Fruit fly (Drosophila melanogaster) whole organism, prepupa: ENCODE data around the gene CG10194.

Source experiments
- Blimp-1 ChIP-seq: fragments of 200-800 bp; sonication (Bioruptor generic); optimal IDR thresholded peaks from 3 replicates; lab custom pipeline; 2017; ENCODE audit warnings: missing biosample characterization, missing genetic modification characterization, mild to moderate bottlenecking, moderate library complexity, missing genetic modification reagents
- CG11294 ChIP-seq: fragments of 200-800 bp; sonication (Bioruptor generic); IDR thresholded peaks from 2 replicates; pipeline ENCODE4 v1.3.6; 2022; ENCODE audit warnings: missing biosample characterization, missing genetic modification characterization
- CG6792 ChIP-seq: fragments of 200-800 bp; sonication (Bioruptor generic); optimal IDR thresholded peaks from 3 replicates; lab custom pipeline; 2016; ENCODE audit warnings: missing biosample characterization, missing genetic modification characterization
- CG6808 ChIP-seq: fragments of 200-800 bp; sonication (Bioruptor generic); optimal IDR thresholded peaks from 3 replicates; lab custom pipeline; 2017; ENCODE audit warnings: missing biosample characterization, missing genetic modification characterization, mild to moderate bottlenecking, moderate library complexity, missing genetic modification reagents
- Eip75B ChIP-seq: fragments of 200-800 bp; sonication (Bioruptor generic); optimal IDR thresholded peaks from 3 replicates; lab custom pipeline; 2016; ENCODE audit warnings: missing biosample characterization, missing genetic modification characterization
- Smox ChIP-seq: fragments of 200-800 bp; sonication (Bioruptor generic); optimal IDR thresholded peaks from 3 replicates; lab custom pipeline; 2016; ENCODE audit warnings: missing biosample characterization, missing genetic modification characterization
- esn ChIP-seq: fragments of 200-800 bp; sonication (Bioruptor generic); optimal IDR thresholded peaks from 2 replicates; lab custom pipeline; 2016; ENCODE audit warnings: missing biosample characterization, mild to moderate bottlenecking, missing genetic modification characterization, moderate library complexity
- topi ChIP-seq: fragments of 200-800 bp; sonication (Bioruptor generic); optimal IDR thresholded peaks from 3 replicates; lab custom pipeline; 2016; ENCODE audit warnings: missing biosample characterization, missing genetic modification characterization

DNA sequence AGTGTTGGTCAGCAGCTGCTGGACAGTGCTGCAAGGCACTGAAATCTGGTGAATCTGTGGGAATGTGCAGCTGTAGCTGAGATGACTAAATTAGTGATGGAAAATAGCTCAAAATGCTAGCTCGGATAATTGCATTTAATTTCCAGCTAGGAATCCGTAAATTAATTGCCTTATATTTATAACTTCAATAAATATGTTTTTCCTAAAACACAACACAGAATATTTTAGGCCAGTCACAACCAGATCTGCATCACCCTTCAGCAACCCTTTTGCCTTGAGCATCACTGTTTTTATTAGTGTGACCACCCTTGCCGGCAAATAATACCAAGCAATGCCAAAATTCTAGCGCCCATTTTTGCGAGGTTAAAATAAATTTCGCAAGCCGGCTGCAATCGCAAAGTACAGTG is 45.2 kb downstream of the CG10194 start, which contains the start of gene Hs2st:
- peak; percentile 94 for TF ChIP-seq topi
- peak; percentile 95 for TF ChIP-seq esn (GFP tag; lab: Kevin White, UChicago)
- peak; percentile 74 for TF ChIP-seq Blimp-1 (GFP tag; lab: Kevin White, UChicago)
- TF ChIP-seq Eip75B (GFP tag; lab: Kevin White, UChicago): peak; percentile 93
- TF ChIP-seq CG6792 (GFP tag; lab: Kevin White, UChicago): peak; percentile 91
- TF ChIP-seq CG6808 (GFP tag; lab: Kevin White, UChicago): peak; percentile 81
- TF ChIP-seq CG11294: peak; percentile 71; the same call in 1 of the 2 replicates
- peak; percentile 92 for TF ChIP-seq Smox
